Worm (Caenorhabditis elegans) whole organism, L4/young adult: ENCODE data around the gene C06C3.7.

Experiments used
- W03F9.2 ChIP-seq: fragments of 150-350 bp; optimal IDR thresholded peaks from 2 replicates; lab custom pipeline; 2014; ENCODE audit warnings: missing biosample characterization, missing genetic modification characterization
- dao-5 ChIP-seq: sonication (generic microtip); optimal IDR thresholded peaks from 2 replicates; lab custom pipeline; 2016; ENCODE audit warnings: missing genotype, missing genetic modification characterization, moderate library complexity, missing compliant biosample characterization
- him-1 ChIP-seq: sonication (generic microtip); optimal IDR thresholded peaks from 2 replicates; lab custom pipeline; 2016; ENCODE audit warnings: missing genotype, missing genetic modification reagents, missing genetic modification characterization, missing compliant biosample characterization

DNA sequence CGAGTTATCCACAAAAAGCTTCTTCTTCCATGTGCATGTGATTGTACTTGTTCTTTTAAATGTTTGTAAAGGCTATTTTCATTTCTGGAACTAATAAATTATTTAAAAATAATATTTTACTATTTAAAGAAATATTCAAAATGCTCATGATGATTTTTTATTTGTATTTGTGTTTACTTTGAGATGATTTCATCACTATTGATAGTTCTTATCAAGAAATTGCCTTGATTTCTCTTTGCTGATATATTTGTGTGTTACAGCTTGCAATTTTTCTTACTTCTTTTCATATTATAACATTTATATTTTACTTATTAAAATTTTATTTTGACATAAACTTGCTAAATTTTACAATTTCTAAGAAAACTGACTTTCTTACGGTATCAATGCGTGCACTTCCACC, 7.2 kb upstream of the C06C3.7 start:
- TF ChIP-seq dao-5 (tag; lab: Kevin White, UChicago) (no peak), him-1 (no peak), W03F9.2 (tag; lab: Kevin White, UChicago) (no peak)
